Worm (Caenorhabditis elegans): ENCODE data around the gene Y54G2A.44.

- TF ChIP-seq C17E4.6 (GFP tag; IDR thresholded peaks at IDR 0.05) = no peak
- TF ChIP-seq ama-1 (optimal IDR thresholded peaks at IDR 0.05) = no peak
- no peak for TF ChIP-seq ama-1 (GFP tag; optimal IDR thresholded peaks at IDR 0.05)
- no peak for TF ChIP-seq fkh-3 (tag; optimal IDR thresholded peaks at IDR 0.05)
- no peak for TF ChIP-seq mes-4 (tag; optimal IDR thresholded peaks at IDR 0.05)
- TF ChIP-seq tbx-9 (tag; optimal IDR thresholded peaks at IDR 0.05; ENCODE audit: borderline replicate concordance) = no peak
- TF ChIP-seq athp-1 (tag; optimal IDR thresholded peaks at IDR 0.05) = no peak
- no peak for TF ChIP-seq F49E8.2 (tag; optimal IDR thresholded peaks at IDR 0.05; ENCODE audit: insufficient read depth)
Observed at ce11 chrIV:2809208-2809607, 7.5 kb downstream of the Y54G2A.44 start, which contains the start of gene Y54G2A.76.

Data from whole organism, young adult.